Fruit fly (Drosophila melanogaster) whole organism, embryonic: Measurements from ENCODE around the gene bys.

Experiments used
- ATbp ChIP-seq: fragments of 200-800 bp; sonication (Bioruptor generic); optimal IDR thresholded peaks from 2 replicates; lab custom pipeline; 2017; ENCODE audit warnings: missing biosample characterization, mild to moderate bottlenecking, missing genetic modification characterization, missing genetic modification reagents
- Aef1 ChIP-seq: fragments of 200-800 bp; sonication (Bioruptor generic); IDR thresholded peaks from 3 replicates; pipeline ENCODE4 v1.3.6; 2022; ENCODE audit warnings: missing biosample characterization, missing genetic modification characterization
- CG10209 ChIP-seq: fragments of 200-800 bp; sonication (Bioruptor generic); optimal IDR thresholded peaks from 3 replicates; lab custom pipeline; 2017; ENCODE audit warnings: missing biosample characterization, mild to moderate bottlenecking, missing genetic modification characterization, missing genetic modification reagents
- CG10654 ChIP-seq: fragments of 200-800 bp; sonication (Bioruptor generic); optimal IDR thresholded peaks from 2 replicates; lab custom pipeline; 2016; ENCODE audit warnings: missing biosample characterization, missing genetic modification characterization
- CG11456 ChIP-seq: fragments of 200-800 bp; sonication (Bioruptor generic); IDR thresholded peaks from 3 replicates; pipeline ENCODE4 v1.3.6; 2022; ENCODE audit warnings: missing biosample characterization, missing genetic modification characterization
- CG13287 ChIP-seq: fragments of 200-800 bp; sonication (Bioruptor generic); IDR thresholded peaks from 2 replicates; pipeline ENCODE4 v1.3.6; 2022; ENCODE audit warnings: missing biosample characterization, missing genetic modification characterization; ENCODE audit not compliant: partially characterized antibody
- CG14441 ChIP-seq: fragments of 200-800 bp; sonication (Bioruptor generic); IDR thresholded peaks from 2 replicates; pipeline ENCODE4 v1.3.6; 2022; ENCODE audit warnings: missing biosample characterization, missing genetic modification characterization
- CG15601 ChIP-seq: fragments of 200-800 bp; sonication (Bioruptor generic); optimal IDR thresholded peaks from 3 replicates; lab custom pipeline; 2019; ENCODE audit warnings: missing biosample characterization, mild to moderate bottlenecking, missing genetic modification characterization, moderate library complexity
- CG2712 ChIP-seq: fragments of 200-800 bp; optimal IDR thresholded peaks from 3 replicates; lab custom pipeline; 2019; ENCODE audit warnings: missing biosample characterization, mild to moderate bottlenecking, missing genetic modification characterization, moderate library complexity
- CG5245 ChIP-seq: fragments of 200-800 bp; sonication (Bioruptor generic); optimal IDR thresholded peaks from 3 replicates; lab custom pipeline; 2016; ENCODE audit warnings: missing biosample characterization, missing genetic modification characterization
- CG6175 ChIP-seq: fragments of 200-800 bp; sonication (Bioruptor generic); IDR thresholded peaks from 3 replicates; pipeline ENCODE4 v1.3.6; 2022; ENCODE audit warnings: missing biosample characterization, missing genetic modification characterization
- CG6272 ChIP-seq: fragments of 200-800 bp; sonication (Bioruptor generic); IDR thresholded peaks from 2 replicates; pipeline ENCODE4 v1.3.6; 2022; ENCODE audit warnings: missing biosample characterization, missing genetic modification characterization
- CG6689 ChIP-seq: fragments of 200-800 bp; sonication (Bioruptor generic); IDR thresholded peaks from 2 replicates; pipeline ENCODE4 v1.3.6; 2022; ENCODE audit warnings: missing biosample characterization, missing genetic modification characterization
- CG7271 ChIP-seq: fragments of 200-800 bp; sonication (Bioruptor generic); optimal IDR thresholded peaks from 2 replicates; lab custom pipeline; 2018; ENCODE audit warnings: missing biosample characterization, mild to moderate bottlenecking, missing genetic modification characterization, moderate library complexity
- CG9817 ChIP-seq: fragments of 200-800 bp; sonication (Bioruptor generic); optimal IDR thresholded peaks from 2 replicates; lab custom pipeline; 2018; ENCODE audit warnings: missing biosample characterization, mild to moderate bottlenecking, missing genetic modification characterization, moderate library complexity
- CkIIα-i1 ChIP-seq: fragments of 200-800 bp; sonication (Bioruptor generic); IDR thresholded peaks from 2 replicates; pipeline ENCODE4 v1.3.6; 2022; ENCODE audit warnings: missing biosample characterization, missing genetic modification characterization
- Dbx ChIP-seq: fragments of 200-800 bp; sonication (Bioruptor generic); IDR thresholded peaks from 3 replicates; pipeline ENCODE4 v1.3.6; 2022; ENCODE audit warnings: missing biosample characterization, missing genetic modification characterization
- Dek ChIP-seq: fragments of 200-800 bp; sonication (Bioruptor generic); optimal IDR thresholded peaks from 3 replicates; lab custom pipeline; 2019; ENCODE audit warnings: missing biosample characterization, mild to moderate bottlenecking, missing genetic modification characterization, moderate library complexity
- GATAe ChIP-seq: fragments of 200-800 bp; sonication (Bioruptor generic); conservative IDR thresholded peaks from 2 replicates; pipeline ENCODE4 v1.3.6; 2022; ENCODE audit warnings: missing biosample characterization, missing genetic modification characterization
- Kr ChIP-seq: fragments of 200-800 bp; sonication (Bioruptor generic); optimal IDR thresholded peaks from 2 replicates; lab custom pipeline; 2017; ENCODE audit warnings: missing biosample characterization, mild to moderate bottlenecking, missing genetic modification characterization
- MESR4 ChIP-seq: fragments of 200-800 bp; sonication (Bioruptor generic); optimal IDR thresholded peaks from 2 replicates; lab custom pipeline; 2018; ENCODE audit warnings: missing biosample characterization, mild to moderate bottlenecking, missing genetic modification characterization, moderate library complexity
- Opbp ChIP-seq: fragments of 200-800 bp; sonication (Bioruptor generic); IDR thresholded peaks from 3 replicates; pipeline ENCODE4 v1.3.6; 2022; ENCODE audit warnings: missing biosample characterization, missing genetic modification characterization; ENCODE audit not compliant: partially characterized antibody
- Side ChIP-seq: fragments of 200-800 bp; sonication (Bioruptor generic); optimal IDR thresholded peaks from 2 replicates; lab custom pipeline; 2016; ENCODE audit warnings: missing biosample characterization, missing genetic modification characterization
- TFAM ChIP-seq: fragments of 200-800 bp; sonication (Bioruptor generic); optimal IDR thresholded peaks from 2 replicates; lab custom pipeline; 2017; ENCODE audit warnings: missing biosample characterization, missing genetic modification characterization, inconsistent platforms
- Tbp ChIP-seq: fragments of >200 bp; optimal IDR thresholded peaks from 2 replicates; lab custom pipeline; 2018; ENCODE audit warnings: missing biosample characterization, missing genetic modification characterization
- Xrp1 ChIP-seq: fragments of 200-800 bp; sonication (Bioruptor generic); IDR thresholded peaks from 2 replicates; pipeline ENCODE4 v1.3.6; 2022; ENCODE audit warnings: missing biosample characterization, missing genetic modification characterization
- YL-1 ChIP-seq: fragments of 200-800 bp; sonication (Bioruptor generic); optimal IDR thresholded peaks from 3 replicates; lab custom pipeline; 2017; ENCODE audit warnings: missing biosample characterization, mild to moderate bottlenecking, missing genetic modification characterization
- amos ChIP-seq: fragments of 200-800 bp; sonication (Bioruptor generic); IDR thresholded peaks from 2 replicates; pipeline ENCODE4 v1.3.6; 2022; ENCODE audit warnings: missing biosample characterization, missing genetic modification characterization; ENCODE audit not compliant: partially characterized antibody
- ato ChIP-seq: fragments of 200-800 bp; sonication (Bioruptor generic); IDR thresholded peaks from 2 replicates; pipeline ENCODE4 v1.3.6; 2022; ENCODE audit warnings: missing biosample characterization, missing genetic modification characterization; ENCODE audit not compliant: partially characterized antibody
- cato ChIP-seq: fragments of 200-800 bp; sonication (Bioruptor generic); optimal IDR thresholded peaks from 2 replicates; lab custom pipeline; 2016; ENCODE audit warnings: missing biosample characterization, missing genetic modification characterization, borderline replicate concordance
- danr ChIP-seq: fragments of 200-800 bp; sonication (Bioruptor generic); IDR thresholded peaks from 2 replicates; pipeline ENCODE4 v1.3.6; 2022; ENCODE audit warnings: missing biosample characterization, missing genetic modification characterization
- dimm ChIP-seq: fragments of 200-800 bp; sonication (Bioruptor generic); IDR thresholded peaks from 2 replicates; pipeline ENCODE4 v1.3.6; 2022; ENCODE audit warnings: missing biosample characterization, missing genetic modification characterization
- emc ChIP-seq: fragments of 200-800 bp; sonication (Bioruptor generic); optimal IDR thresholded peaks from 2 replicates; lab custom pipeline; 2016; ENCODE audit warnings: missing biosample characterization, missing genetic modification characterization
- fd102C ChIP-seq: fragments of 200-800 bp; sonication (Bioruptor generic); optimal IDR thresholded peaks from 2 replicates; lab custom pipeline; 2018; ENCODE audit warnings: missing biosample characterization, mild to moderate bottlenecking, missing genetic modification characterization, moderate library complexity
- fru ChIP-seq: fragments of >200 bp; optimal IDR thresholded peaks from 2 replicates; lab custom pipeline; 2017
- gro ChIP-seq: fragments of 200-800 bp; sonication (Bioruptor generic); optimal IDR thresholded peaks from 2 replicates; lab custom pipeline; 2016; ENCODE audit warnings: missing biosample characterization, missing genetic modification characterization
- her ChIP-seq: fragments of 200-800 bp; sonication (Bioruptor generic); optimal IDR thresholded peaks from 2 replicates; lab custom pipeline; 2016; ENCODE audit warnings: missing biosample characterization, missing genetic modification characterization
- kni ChIP-seq: fragments of 200-800 bp; sonication (Bioruptor generic); optimal IDR thresholded peaks from 3 replicates; lab custom pipeline; 2017; ENCODE audit warnings: mild to moderate bottlenecking, missing biosample characterization, missing genetic modification reagents, missing genetic modification characterization
- lmd ChIP-seq: fragments of 200-800 bp; sonication (Bioruptor generic); IDR thresholded peaks from 2 replicates; pipeline ENCODE4 v1.3.6; 2022; ENCODE audit warnings: missing biosample characterization, missing genetic modification characterization
- lola ChIP-seq, 3 experiments: fragments of >200 bp in 2 of 3; fragments of 200-800 bp in 1 of 3; sonication (Bioruptor generic) in 1 of 3; optimal IDR thresholded peaks; 2 replicates each; lab custom pipeline; 2017 to 2019; ENCODE audit warnings: missing biosample characterization in 3 of 3, missing genetic modification characterization in 3 of 3, mild to moderate bottlenecking in 1 of 3, moderate library complexity in 1 of 3
- p53 ChIP-seq: fragments of 200-800 bp; sonication (Bioruptor generic); optimal IDR thresholded peaks from 2 replicates; lab custom pipeline; 2016; ENCODE audit warnings: missing biosample characterization, missing genetic modification characterization
- pb ChIP-seq: fragments of 200-800 bp; sonication (Bioruptor generic); optimal IDR thresholded peaks from 3 replicates; lab custom pipeline; 2016; ENCODE audit warnings: missing biosample characterization, missing genetic modification characterization
- ranshi ChIP-seq: fragments of 200-800 bp; sonication (Bioruptor generic); IDR thresholded peaks from 2 replicates; pipeline ENCODE4 v1.3.6; 2022; ENCODE audit warnings: missing biosample characterization, missing genetic modification characterization
- ro ChIP-seq: fragments of 200-800 bp; sonication (Bioruptor generic); IDR thresholded peaks from 2 replicates; pipeline ENCODE4 v1.3.6; 2022; ENCODE audit warnings: missing biosample characterization, missing genetic modification characterization
- sima ChIP-seq: fragments of 200-800 bp; sonication (Bioruptor generic); optimal IDR thresholded peaks from 2 replicates; lab custom pipeline; 2016; ENCODE audit warnings: missing biosample characterization, missing genetic modification characterization
- so ChIP-seq: fragments of 200-800 bp; sonication (Bioruptor generic); IDR thresholded peaks from 3 replicates; pipeline ENCODE4 v1.3.6; 2022; ENCODE audit warnings: missing biosample characterization, missing genetic modification characterization
- sug ChIP-seq: fragments of 200-800 bp; optimal IDR thresholded peaks from 2 replicates; lab custom pipeline; 2019; ENCODE audit warnings: missing biosample characterization, mild to moderate bottlenecking, missing genetic modification characterization, moderate library complexity
- tin ChIP-seq: fragments of 200-800 bp; sonication (Bioruptor generic); optimal IDR thresholded peaks from 3 replicates; lab custom pipeline; 2016; ENCODE audit warnings: missing biosample characterization, missing genetic modification characterization
- toy ChIP-seq: fragments of 200-800 bp; sonication (Bioruptor generic); IDR thresholded peaks from 2 replicates; pipeline ENCODE4 v1.3.6; 2022; ENCODE audit warnings: missing biosample characterization, missing genetic modification characterization
- ttk ChIP-seq: fragments of 200-800 bp; sonication (Bioruptor generic); IDR thresholded peaks from 2 replicates; pipeline ENCODE4 v2.1.2; 2022; ENCODE audit warnings: missing biosample characterization, missing genetic modification characterization

Gene bys

dm6 chrX:7920081-7920688, 18.5 kb downstream of the bys start, which contains the start of the genes hdm and Ykt6 (continued):
- no peak for TF ChIP-seq fd102C
- TF ChIP-seq CG7271 (tag; lab: Kevin White, UChicago), result peak; percentile 41
- TF ChIP-seq CG10654 (GFP tag; lab: Kevin White, UChicago), result peak; percentile 71
- TF ChIP-seq toy (GFP tag; lab: Robert Waterston, UW), result no peak
- TF ChIP-seq sug (tag; lab: Kevin White, UChicago), result peak; percentile 72
- no peak for TF ChIP-seq CkIIα-i1 (GFP tag; lab: Robert Waterston, UW)
- TF ChIP-seq gro (GFP tag; lab: Kevin White, UChicago), result peak; percentile 86
- peak; percentile 56 for TF ChIP-seq cato (GFP tag; lab: Kevin White, UChicago)
- peak; percentile 72 for TF ChIP-seq CG9817 (tag; lab: Kevin White, UChicago)
- peak; percentile 66 for TF ChIP-seq CG15601
- peak; percentile 73; the same call in 1 of the 3 replicates for TF ChIP-seq CG6175 (GFP tag; lab: Robert Waterston, UW)
- TF ChIP-seq her (GFP tag; lab: Kevin White, UChicago), result peak; percentile 87
- TF ChIP-seq Dek (tag; lab: Kevin White, UChicago), result peak; percentile 59
- TF ChIP-seq MESR4, result peak; percentile 94
- peak; percentile 31 for TF ChIP-seq pb
- TF ChIP-seq dimm (GFP tag; lab: Robert Waterston, UW), result no peak
- peak; percentile 84 for TF ChIP-seq CG14441 (GFP tag; lab: Robert Waterston, UW)
- TF ChIP-seq ato (GFP tag; lab: Robert Waterston, UW), result peak; percentile 86
- peak; percentile 76 for TF ChIP-seq CG5245 (GFP tag; lab: Kevin White, UChicago)
- TF ChIP-seq kni (GFP tag; lab: Kevin White, UChicago), result no peak
- peak; percentile 98 for TF ChIP-seq CG13287
- TF ChIP-seq Opbp (GFP tag; lab: Robert Waterston, UW), result peak; percentile 90
- TF ChIP-seq ranshi, result peak; percentile 82
- peak; percentile 87 for TF ChIP-seq Side (GFP tag; lab: Kevin White, UChicago)
- peak; percentile 87 for TF ChIP-seq Dbx (GFP tag; lab: Robert Waterston, UW)
- TF ChIP-seq CG11456, result no peak; the same call in 1 of the 3 replicates
- TF ChIP-seq GATAe (GFP tag; lab: Robert Waterston, UW), result no peak
- TF ChIP-seq CG6689, result peak; percentile 77
- no peak for TF ChIP-seq TFAM (GFP tag; lab: Kevin White, UChicago)
- TF ChIP-seq Xrp1 (GFP tag; lab: Robert Waterston, UW), result peak; percentile 86
- no peak for TF ChIP-seq ATbp (GFP tag; lab: Kevin White, UChicago)
- TF ChIP-seq so (GFP tag; lab: Robert Waterston, UW), result peak; percentile 84
- no peak for TF ChIP-seq Tbp (GFP tag; lab: Kevin White, UChicago)
- peak; percentile 78 for TF ChIP-seq ttk
- TF ChIP-seq fru (lab: Kevin White, UChicago), result no peak
- TF ChIP-seq ro, result 0 out of 2 replicates have a peak, but pooled peaks have one; percentile 44
- TF ChIP-seq CG2712 (tag; lab: Kevin White, UChicago), result peak; percentile 83
- no peak for TF ChIP-seq Kr (GFP tag; lab: Kevin White, UChicago)
- no peak; the same call in none of the 2 replicates for TF ChIP-seq lmd (GFP tag; lab: Robert Waterston, UW)
- peak; percentile 72; the same call in 2 of the 3 replicates for TF ChIP-seq Aef1 (GFP tag; lab: Robert Waterston, UW)
- peak; percentile 50 for TF ChIP-seq emc (GFP tag; lab: Kevin White, UChicago)
- peak; percentile 57 for TF ChIP-seq YL-1 (GFP tag; lab: Kevin White, UChicago)
- TF ChIP-seq tin (GFP tag; lab: Kevin White, UChicago), result peak; percentile 83
- peak; percentile 93 for TF ChIP-seq amos
- peak in 1 of 3 experiments; percentile 72 for TF ChIP-seq lola (GFP tag; optimal IDR thresholded peaks at IDR 0.05; lab: Kevin White, UChicago)
- TF ChIP-seq CG10209 (GFP tag; lab: Kevin White, UChicago), result peak; percentile 75
- peak; percentile 71; the same call in 1 of the 2 replicates for TF ChIP-seq danr (GFP tag; lab: Robert Waterston, UW)
- TF ChIP-seq CG6272, result peak; percentile 85
- TF ChIP-seq sima (GFP tag; lab: Kevin White, UChicago), result peak; percentile 24
- peak; percentile 51 for TF ChIP-seq p53
